Worm (Caenorhabditis elegans): ENCODE data around the gene acdh-10.

The acdh-10 gene

ce11 chrX:17184363-17184762 lies 30.3 kb downstream of the acdh-10 start (continued):
- peak; percentile 67 for TF ChIP-seq nhr-47 (tag; optimal IDR thresholded peaks at IDR 0.05)
- peak; percentile 69 for TF ChIP-seq rnt-1 (tag; optimal IDR thresholded peaks at IDR 0.05)
- peak; percentile 29 to 64 for TF ChIP-seq lin-35 (GFP tag; optimal IDR thresholded peaks at IDR 0.05)
- TF ChIP-seq unc-130 (tag; optimal IDR thresholded peaks at IDR 0.05): no peak
- peak; percentile 48; the same call in 1 of the 2 replicates for TF ChIP-seq grh-1 (GFP tag; IDR thresholded peaks at IDR 0.05)
- peak; percentile 42 for TF ChIP-seq nhr-77 (tag; optimal IDR thresholded peaks at IDR 0.05)
- TF ChIP-seq F16B12.6 (tag; optimal IDR thresholded peaks at IDR 0.05): peak; percentile 2
- TF ChIP-seq snu-23 (GFP tag; optimal IDR thresholded peaks at IDR 0.05): peak; percentile 75
- no peak for TF ChIP-seq aly-2 (tag; optimal IDR thresholded peaks at IDR 0.05)

ce11 chrX:17181220-17181619 lies 33.5 kb downstream of the acdh-10 start:
- peak; percentile 68 for TF ChIP-seq nhr-237 (tag; optimal IDR thresholded peaks at IDR 0.05)
- TF ChIP-seq C04F5.9 (tag; optimal IDR thresholded peaks at IDR 0.05): no peak
- TF ChIP-seq C16A3.4 (tag; optimal IDR thresholded peaks at IDR 0.05): peak; percentile 82
- no peak for TF ChIP-seq dsc-1 (tag; optimal IDR thresholded peaks at IDR 0.05)
- no peak for TF ChIP-seq pqm-1 (tag; optimal IDR thresholded peaks at IDR 0.05)
- peak; percentile 58 for TF ChIP-seq swsn-7 (tag; optimal IDR thresholded peaks at IDR 0.05)
- no peak for TF ChIP-seq hlh-4 (tag; optimal IDR thresholded peaks at IDR 0.05)
- peak; percentile 65 for TF ChIP-seq nhr-20 (tag; optimal IDR thresholded peaks at IDR 0.05)
- peak; percentile 61 for TF ChIP-seq tbx-2 (tag; optimal IDR thresholded peaks at IDR 0.05)
- TF ChIP-seq egl-13 (tag; optimal IDR thresholded peaks at IDR 0.05): no peak
- TF ChIP-seq ceh-82 (tag; optimal IDR thresholded peaks at IDR 0.05): peak; percentile 86 to 89 (median 88)
- no peak for TF ChIP-seq ets-5 (GFP tag; IDR thresholded peaks at IDR 0.05)
- peak; percentile 65 for TF ChIP-seq nhr-85 (tag)
- TF ChIP-seq tlp-1 (tag; optimal IDR thresholded peaks at IDR 0.05): no peak
- TF ChIP-seq grh-1 (GFP tag; IDR thresholded peaks at IDR 0.05): no peak
- peak; percentile 1 for TF ChIP-seq pag-3 (tag; optimal IDR thresholded peaks at IDR 0.05; ENCODE audit: borderline replicate concordance, insufficient read depth)
- TF ChIP-seq lsy-2 (tag; optimal IDR thresholded peaks at IDR 0.05): peak; percentile 57 to 69
- TF ChIP-seq sup-37 (GFP tag; optimal IDR thresholded peaks at IDR 0.05): no peak
- TF ChIP-seq egl-27 (tag; optimal IDR thresholded peaks at IDR 0.05): no peak
- peak; percentile 67 for TF ChIP-seq lin-39 (tag; optimal IDR thresholded peaks at IDR 0.05)
- no peak for TF ChIP-seq unc-62 (GFP tag; optimal IDR thresholded peaks at IDR 0.05)
- TF ChIP-seq efl-3 (GFP tag; optimal IDR thresholded peaks at IDR 0.05): no peak
- no peak for TF ChIP-seq Y116A8C.19 (tag; optimal IDR thresholded peaks at IDR 0.05; ENCODE audit: borderline replicate concordance)
- no peak for TF ChIP-seq aha-1 (tag; optimal IDR thresholded peaks at IDR 0.05)
- TF ChIP-seq dpl-1 (GFP tag; optimal IDR thresholded peaks at IDR 0.05): peak in 1 of 3 experiments; percentile 23
- peak; percentile 22 for TF ChIP-seq elt-2 (tag; optimal IDR thresholded peaks at IDR 0.05)
- no peak for TF ChIP-seq pax-3 (tag; optimal IDR thresholded peaks at IDR 0.05)
- TF ChIP-seq elt-3 (tag; optimal IDR thresholded peaks at IDR 0.05): peak in 2 of 6 experiments; percentile 37 to 49
- TF ChIP-seq ztf-4 (tag; optimal IDR thresholded peaks at IDR 0.05): peak; percentile 8
- peak; percentile 57 for TF ChIP-seq lin-13 (GFP tag; optimal IDR thresholded peaks at IDR 0.05)
- TF ChIP-seq nhr-84 (tag; optimal IDR thresholded peaks at IDR 0.05): no peak
- peak; percentile 15 for TF ChIP-seq hpl-2 (GFP tag; optimal IDR thresholded peaks at IDR 0.05)
- TF ChIP-seq zag-1 (tag; optimal IDR thresholded peaks at IDR 0.05): no peak
- peak; percentile 86 for TF ChIP-seq jun-1 (tag; optimal IDR thresholded peaks at IDR 0.05)
- TF ChIP-seq snu-23 (GFP tag; optimal IDR thresholded peaks at IDR 0.05): peak; percentile 86
- peak; percentile 54 for TF ChIP-seq unc-86 (tag; optimal IDR thresholded peaks at IDR 0.05)
- TF ChIP-seq fkh-10 (GFP tag; optimal IDR thresholded peaks at IDR 0.05): peak; percentile 35
- TF ChIP-seq ztf-11 (tag; optimal IDR thresholded peaks at IDR 0.05): no peak
- TF ChIP-seq nhr-77 (tag; optimal IDR thresholded peaks at IDR 0.05): peak; percentile 78
- peak; percentile 32 to 77 for TF ChIP-seq lin-35 (GFP tag; optimal IDR thresholded peaks at IDR 0.05)
- no peak for TF ChIP-seq ces-1 (GFP tag; optimal IDR thresholded peaks at IDR 0.05)
- TF ChIP-seq rnt-1 (tag; optimal IDR thresholded peaks at IDR 0.05): peak; percentile 85
- peak; percentile 53 for TF ChIP-seq fkh-8 (tag; optimal IDR thresholded peaks at IDR 0.05)
- TF ChIP-seq mep-1 (tag; optimal IDR thresholded peaks at IDR 0.05): peak; percentile 85
- TF ChIP-seq lin-15B (tag; optimal IDR thresholded peaks at IDR 0.05): no peak
- TF ChIP-seq zip-4 (GFP tag; optimal IDR thresholded peaks at IDR 0.05): peak; percentile 40
